Worm (Caenorhabditis elegans): Measurements from ENCODE around the gene daf-18.

- no peak for TF ChIP-seq dao-5 (tag; optimal IDR thresholded peaks at IDR 0.05)
- TF ChIP-seq him-1 (tag; optimal IDR thresholded peaks at IDR 0.05) = no peak
Observed at ce11 chrIV:375915-376314, 49.1 kb downstream of the daf-18 start, which contains the start of gene fln-1.

Data from whole organism, L4/young adult.